Worm (Caenorhabditis elegans) whole organism, young adult: ENCODE data around the gene Y39B6A.33.

Experiments
- B0019.2 ChIP-seq: fragments of 200-800 bp; sonication (Bioruptor generic); conservative IDR thresholded peaks from 2 replicates; pipeline ENCODE4 v1.3.6; 2022; ENCODE audit warnings: missing genetic modification reagents, missing genetic modification characterization, missing compliant biosample characterization
- B0261.1 ChIP-seq: sonication (generic microtip); optimal IDR thresholded peaks from 2 replicates; lab custom pipeline; 2016; ENCODE audit warnings: mild to moderate bottlenecking, missing genetic modification characterization, moderate library complexity, missing compliant biosample characterization
- B0336.3 ChIP-seq: fragments of 200-800 bp; sonication (Bioruptor generic); IDR thresholded peaks from 2 replicates; pipeline ENCODE4 v1.3.6; 2022; ENCODE audit warnings: missing genetic modification characterization, missing compliant biosample characterization
- C06A6.2 ChIP-seq: fragments of 200-800 bp; sonication (Bioruptor generic); conservative IDR thresholded peaks from 2 replicates; pipeline ENCODE4 v1.3.6; 2022; ENCODE audit warnings: missing genetic modification characterization, missing compliant biosample characterization
- D2030.7 ChIP-seq: fragments of 200-800 bp; sonication (Bioruptor generic); IDR thresholded peaks from 2 replicates; pipeline ENCODE4 v1.3.6; 2022; ENCODE audit warnings: missing genetic modification reagents, missing genetic modification characterization, missing compliant biosample characterization
- F10E7.11 ChIP-seq: sonication (generic microtip); optimal IDR thresholded peaks from 2 replicates; lab custom pipeline; 2017; ENCODE audit warnings: mild to moderate bottlenecking, missing genetic modification characterization, moderate library complexity, missing compliant biosample characterization
- F22D6.2 ChIP-seq: sonication (generic microtip); optimal IDR thresholded peaks from 2 replicates; lab custom pipeline; 2016; ENCODE audit warnings: mild to moderate bottlenecking, missing genetic modification characterization, missing compliant biosample characterization
- F23B12.7 ChIP-seq: sonication (generic microtip); optimal IDR thresholded peaks from 2 replicates; lab custom pipeline; 2017; ENCODE audit warnings: missing genetic modification characterization, mild to moderate bottlenecking, missing compliant biosample characterization, antibody characterized with exemption, moderate library complexity; ENCODE audit not compliant: insufficient read depth
- F52B5.7 ChIP-seq: sonication (generic microtip); optimal IDR thresholded peaks from 2 replicates; lab custom pipeline; 2016; ENCODE audit warnings: mild to moderate bottlenecking, missing genetic modification characterization, missing compliant biosample characterization
- K11D2.4 ChIP-seq: fragments of 200-800 bp; sonication (Bioruptor generic); IDR thresholded peaks from 2 replicates; pipeline ENCODE4 v1.3.6; 2022; ENCODE audit warnings: missing genetic modification reagents, missing genetic modification characterization, missing compliant biosample characterization
- K12H6.12 ChIP-seq: fragments of 200-800 bp; sonication (Bioruptor generic); optimal IDR thresholded peaks from 2 replicates; lab custom pipeline; 2018; ENCODE audit warnings: mild to moderate bottlenecking, missing genetic modification characterization, missing compliant biosample characterization
- T07F8.4 ChIP-seq: sonication (generic microtip); optimal IDR thresholded peaks from 2 replicates; lab custom pipeline; 2016; ENCODE audit warnings: mild to moderate bottlenecking, missing genetic modification characterization, moderate library complexity, missing compliant biosample characterization
- T26A5.8 ChIP-seq: sonication (generic microtip); optimal IDR thresholded peaks from 2 replicates; lab custom pipeline; 2016; ENCODE audit warnings: missing genetic modification characterization, missing compliant biosample characterization
- Y67H2A.10 ChIP-seq: fragments of 200-800 bp; sonication (Bioruptor generic); conservative IDR thresholded peaks from 2 replicates; pipeline ENCODE4 v1.3.6; 2022; ENCODE audit warnings: missing genetic modification reagents, missing genetic modification characterization, missing compliant biosample characterization
- ama-1 ChIP-seq, 3 experiments: fragments of 150-350 bp in 1 of 3; sonication (generic microtip) in 2 of 3; optimal IDR thresholded peaks; 2 replicates each; lab custom pipeline; 2014 to 2018; ENCODE audit warnings: missing biosample characterization in 2 of 3, missing genetic modification characterization in 2 of 3, missing genetic modification reagents in 2 of 3
- athp-1 ChIP-seq: sonication (generic microtip); optimal IDR thresholded peaks from 2 replicates; lab custom pipeline; 2017; ENCODE audit warnings: mild to moderate bottlenecking, missing genetic modification characterization, missing compliant biosample characterization
- cebp-1 ChIP-seq, 2 experiments: fragments of 200-800 bp in 1 of 2; sonication (Bioruptor generic) in 1 of 2; sonication (generic microtip) in 1 of 2; IDR thresholded peaks in 1 of 2; optimal IDR thresholded peaks in 1 of 2; 2 replicates each; pipeline versions ENCODE4 v1.3.6 to Lab custom; 2017 to 2022; ENCODE audit warnings: missing compliant biosample characterization in 2 of 2, missing genetic modification characterization in 2 of 2, mild to moderate bottlenecking in 1 of 2, missing genetic modification reagents in 1 of 2, moderate library complexity in 1 of 2
- ceh-40 ChIP-seq: fragments of 200-800 bp; sonication (Bioruptor generic); IDR thresholded peaks from 2 replicates; pipeline ENCODE4 v1.3.6; 2022; ENCODE audit warnings: missing genetic modification characterization, missing compliant biosample characterization
- ceh-79 ChIP-seq: sonication (generic microtip); optimal IDR thresholded peaks from 2 replicates; lab custom pipeline; 2017; ENCODE audit warnings: mild to moderate bottlenecking, missing genetic modification characterization, missing compliant biosample characterization
- egl-18 ChIP-seq: fragments of 200-800 bp; sonication (Bioruptor generic); IDR thresholded peaks from 2 replicates; pipeline ENCODE4 v1.3.6; 2022; ENCODE audit warnings: missing genetic modification reagents, missing genetic modification characterization, missing compliant biosample characterization
- egl-44 ChIP-seq: fragments of 200-800 bp; sonication (Bioruptor generic); IDR thresholded peaks from 2 replicates; pipeline ENCODE4 v1.3.6; 2022; ENCODE audit warnings: missing genetic modification reagents, missing genetic modification characterization, missing compliant biosample characterization
- ekl-4 ChIP-seq: fragments of 200-800 bp; sonication (Bioruptor generic); IDR thresholded peaks from 2 replicates; pipeline ENCODE4 v1.3.6; 2022; ENCODE audit warnings: missing genetic modification reagents, missing genetic modification characterization, missing compliant biosample characterization
- gei-17 ChIP-seq: fragments of 200-800 bp; sonication (Bioruptor generic); optimal IDR thresholded peaks from 2 replicates; lab custom pipeline; 2018; ENCODE audit warnings: mild to moderate bottlenecking, missing genetic modification characterization, missing compliant biosample characterization
- him-1 ChIP-seq: sonication (generic microtip); optimal IDR thresholded peaks from 2 replicates; lab custom pipeline; 2016; ENCODE audit warnings: missing genotype, missing genetic modification reagents, missing genetic modification characterization, missing compliant biosample characterization
- hrde-1 ChIP-seq: sonication (generic microtip); optimal IDR thresholded peaks from 2 replicates; lab custom pipeline; 2016; ENCODE audit warnings: missing genetic modification characterization, mild to moderate bottlenecking, missing compliant biosample characterization, moderate library complexity, missing genotype, missing genetic modification reagents, borderline replicate concordance
- lsl-1 ChIP-seq: fragments of 200-800 bp; sonication (Bioruptor generic); optimal IDR thresholded peaks from 2 replicates; lab custom pipeline; 2018; ENCODE audit warnings: mild to moderate bottlenecking, missing genetic modification characterization, moderate library complexity, missing compliant biosample characterization
- madf-3 ChIP-seq: fragments of 200-800 bp; sonication (Bioruptor generic); IDR thresholded peaks from 2 replicates; pipeline ENCODE4 v1.3.6; 2022; ENCODE audit warnings: missing genetic modification reagents, missing genetic modification characterization, missing compliant biosample characterization
- mcd-1 ChIP-seq: fragments of 200-800 bp; sonication (Bioruptor generic); IDR thresholded peaks from 2 replicates; pipeline ENCODE4 v1.3.6; 2022; ENCODE audit warnings: missing genetic modification reagents, missing genetic modification characterization, missing compliant biosample characterization
- mel-28 ChIP-seq: sonication (generic microtip); optimal IDR thresholded peaks from 2 replicates; lab custom pipeline; 2016; ENCODE audit warnings: borderline replicate concordance, mild to moderate bottlenecking, missing genetic modification characterization, missing compliant biosample characterization
- mxl-1 ChIP-seq: sonication (generic microtip); optimal IDR thresholded peaks from 2 replicates; lab custom pipeline; 2016; ENCODE audit warnings: missing genetic modification characterization, missing compliant biosample characterization
- nfya-1 ChIP-seq: sonication (generic microtip); optimal IDR thresholded peaks from 2 replicates; lab custom pipeline; 2017; ENCODE audit warnings: antibody characterized with exemption, missing compliant biosample characterization, missing genetic modification characterization, borderline replicate concordance; ENCODE audit not compliant: insufficient read depth
- nfya-2 ChIP-seq: fragments of 200-800 bp; sonication (Bioruptor generic); IDR thresholded peaks from 2 replicates; pipeline ENCODE4 v1.3.6; 2022; ENCODE audit warnings: missing genetic modification reagents, missing genetic modification characterization, missing compliant biosample characterization
- nhr-120 ChIP-seq: fragments of 200-800 bp; sonication (Bioruptor generic); IDR thresholded peaks from 2 replicates; pipeline ENCODE4 v1.3.6; 2022; ENCODE audit warnings: missing genetic modification characterization, missing compliant biosample characterization
- nhr-27 ChIP-seq: fragments of 200-800 bp; sonication (Bioruptor generic); optimal IDR thresholded peaks from 2 replicates; lab custom pipeline; 2018; ENCODE audit warnings: mild to moderate bottlenecking, missing genetic modification characterization, moderate library complexity, missing compliant biosample characterization
- nhr-90 ChIP-seq: sonication (generic microtip); optimal IDR thresholded peaks from 2 replicates; lab custom pipeline; 2016; ENCODE audit warnings: missing genotype, mild to moderate bottlenecking, missing genetic modification characterization, missing compliant biosample characterization
- pbrm-1 ChIP-seq: fragments of 200-800 bp; sonication (Bioruptor generic); IDR thresholded peaks from 2 replicates; pipeline ENCODE4 v1.3.6; 2022; ENCODE audit warnings: missing genetic modification reagents, missing genetic modification characterization, missing compliant biosample characterization
- pha-4 ChIP-seq: fragments of 150-350 bp; sonication (generic microtip); optimal IDR thresholded peaks from 2 replicates; lab custom pipeline; 2014; ENCODE audit warnings: missing biosample characterization, missing genetic modification reagents, missing genetic modification characterization
- rpc-1 ChIP-seq, 2 experiments: fragments of 150-350 bp in 1 of 2; sonication (generic microtip) in 1 of 2; optimal IDR thresholded peaks; 2 replicates each; lab custom pipeline; 2014 to 2018; ENCODE audit warnings: missing biosample characterization in 1 of 2, missing genetic modification characterization in 1 of 2, missing genetic modification reagents in 1 of 2, missing genotype in 1 of 2
- snpc-3.4 ChIP-seq: sonication (generic microtip); optimal IDR thresholded peaks from 2 replicates; lab custom pipeline; 2017; ENCODE audit warnings: missing genetic modification characterization, mild to moderate bottlenecking, missing compliant biosample characterization, antibody characterized with exemption, moderate library complexity, missing genotype, missing genetic modification reagents
- somi-1 ChIP-seq: fragments of 200-800 bp; sonication (Bioruptor generic); optimal IDR thresholded peaks from 2 replicates; lab custom pipeline; 2018; ENCODE audit warnings: mild to moderate bottlenecking, missing genetic modification characterization, missing compliant biosample characterization
- tbp1 ChIP-seq: fragments of 200-800 bp; sonication (Bioruptor generic); optimal IDR thresholded peaks from 2 replicates; lab custom pipeline; 2018; ENCODE audit warnings: mild to moderate bottlenecking, missing genetic modification characterization, missing compliant biosample characterization
- tbx-9 ChIP-seq: sonication (generic microtip); optimal IDR thresholded peaks from 2 replicates; lab custom pipeline; 2016; ENCODE audit warnings: borderline replicate concordance, missing genetic modification characterization, inconsistent platforms, missing compliant biosample characterization
- unc-130 ChIP-seq: sonication (generic microtip); optimal IDR thresholded peaks from 2 replicates; lab custom pipeline; 2016; ENCODE audit warnings: missing genetic modification reagents, missing genetic modification characterization, missing compliant biosample characterization
- zfh-2 ChIP-seq: fragments of 200-800 bp; sonication (Bioruptor generic); conservative IDR thresholded peaks from 2 replicates; pipeline ENCODE4 v1.3.6; 2022; ENCODE audit warnings: missing genetic modification reagents, missing genetic modification characterization, missing compliant biosample characterization
- ztf-18 ChIP-seq: sonication (generic microtip); optimal IDR thresholded peaks from 2 replicates; lab custom pipeline; 2016; ENCODE audit warnings: missing genotype, mild to moderate bottlenecking, missing genetic modification characterization, missing compliant biosample characterization
- ztf-22 ChIP-seq: fragments of 200-800 bp; sonication (Bioruptor generic); optimal IDR thresholded peaks from 2 replicates; lab custom pipeline; 2018; ENCODE audit warnings: mild to moderate bottlenecking, missing genetic modification characterization, moderate library complexity, missing compliant biosample characterization
- ztf-25 ChIP-seq: fragments of 200-800 bp; sonication (Bioruptor generic); IDR thresholded peaks from 2 replicates; pipeline ENCODE4 v1.3.6; 2022; ENCODE audit warnings: missing genetic modification reagents, missing genetic modification characterization, missing compliant biosample characterization

Y39B6A.33 gene

ce11 chrV:18980980-18981529 lies 20.7 kb upstream of the Y39B6A.33 start, which contains the start of the genes mrps-35 and sws-1 (continued):
- TF ChIP-seq F23B12.7 (tag; lab: Kevin White, UChicago) (no peak), D2030.7 (GFP tag; lab: Robert Waterston, UW) (peak; percentile 68), mel-28 (no peak), zfh-2 (GFP tag; lab: Robert Waterston, UW) (no peak), B0336.3 (GFP tag; lab: Robert Waterston, UW) (no peak), nfya-1 (tag; lab: Kevin White, UChicago) (no peak), lsl-1 (GFP tag; lab: Kevin White, UChicago) (peak; percentile 43), T26A5.8 (tag; lab: Kevin White, UChicago) (no peak), somi-1 (GFP tag; lab: Kevin White, UChicago) (no peak), unc-130 (GFP tag; lab: Kevin White, UChicago) (peak; percentile 58), madf-3 (GFP tag; lab: Robert Waterston, UW) (no peak), B0261.1 (tag; lab: Kevin White, UChicago) (no peak), nfya-2 (no peak), pha-4 (tag; lab: Kevin White, UChicago) (no peak), ztf-18 (tag; lab: Kevin White, UChicago) (peak; percentile 63), F52B5.7 (tag; lab: Kevin White, UChicago) (no peak), Y67H2A.10 (GFP tag; lab: Robert Waterston, UW) (no peak; the same call in 1 of the 2 replicates), egl-18 (GFP tag; lab: Robert Waterston, UW) (no peak), egl-44 (no peak), mxl-1 (tag; lab: Kevin White, UChicago) (no peak), ekl-4 (GFP tag; lab: Robert Waterston, UW) (no peak), rpc-1 (optimal IDR thresholded peaks at IDR 0.05; lab: Kevin White, UChicago) (no peak), rpc-1 (tag; optimal IDR thresholded peaks at IDR 0.05; lab: Kevin White, UChicago) (no peak), mcd-1 (GFP tag; lab: Robert Waterston, UW) (peak; percentile 74), snpc-3.4 (tag; lab: Kevin White, UChicago) (peak; percentile 28), nhr-90 (no peak), ama-1 (optimal IDR thresholded peaks at IDR 0.05; lab: Kevin White, UChicago) (no peak), ama-1 (GFP tag; optimal IDR thresholded peaks at IDR 0.05; lab: Kevin White, UChicago) (no peak), C06A6.2 (no peak), tbp1 (GFP tag; lab: Kevin White, UChicago) (peak; percentile 34), K11D2.4 (GFP tag; lab: Robert Waterston, UW) (0 out of 2 replicates have a peak, but pooled peaks have one; percentile 48), cebp-1 (GFP tag; IDR thresholded peaks at IDR 0.05; lab: Robert Waterston, UW) (no peak), cebp-1 (tag; optimal IDR thresholded peaks at IDR 0.05; lab: Kevin White, UChicago) (no peak), tbx-9 (no peak), B0019.2 (GFP tag; lab: Robert Waterston, UW) (no peak), F10E7.11 (tag; lab: Kevin White, UChicago) (no peak), athp-1 (tag; lab: Kevin White, UChicago) (peak; percentile 11), ceh-79 (no peak), gei-17 (GFP tag; lab: Kevin White, UChicago) (no peak), F22D6.2 (tag; lab: Kevin White, UChicago) (peak; percentile 27), ztf-25 (GFP tag; lab: Robert Waterston, UW) (no peak), ceh-40 (GFP tag; lab: Robert Waterston, UW) (peak; percentile 61; the same call in 1 of the 2 replicates), K12H6.12 (tag; lab: Kevin White, UChicago) (peak; percentile 89), pbrm-1 (peak; percentile 61; the same call in 1 of the 2 replicates), him-1 (tag; lab: Kevin White, UChicago) (peak; percentile 21), nhr-120 (GFP tag; lab: Robert Waterston, UW) (no peak), ztf-22 (GFP tag; lab: Kevin White, UChicago) (no peak), hrde-1 (peak; percentile 3), T07F8.4 (tag; lab: Kevin White, UChicago) (no peak), nhr-27 (no peak)
